Worm (Caenorhabditis elegans) whole organism, L4 larva: ENCODE data around the gene oac-53.

ENCODE experiments used
- R02D3.7 ChIP-seq: fragments of 150-350 bp; sonication (generic microtip); optimal IDR thresholded peaks from 3 replicates; lab custom pipeline; 2014; ENCODE audit warnings: missing biosample characterization, missing genetic modification characterization
- aha-1 ChIP-seq: fragments of 150-350 bp; peaks from one replicate; lab custom pipeline; 2014; ENCODE audit warnings: missing biosample characterization, missing genetic modification characterization
- ama-1 ChIP-seq: fragments of 150-350 bp; optimal IDR thresholded peaks from 2 replicates; lab custom pipeline; 2014; ENCODE audit warnings: inconsistent platforms, mixed read lengths
- madf-9 ChIP-seq: fragments of 200-800 bp; sonication (Bioruptor generic); conservative IDR thresholded peaks from 2 replicates; pipeline ENCODE4 v1.3.6; 2022; ENCODE audit warnings: missing genetic modification reagents, missing genetic modification characterization, missing compliant biosample characterization
- mdl-1 ChIP-seq, 2 experiments: fragments of 150-350 bp in 1 of 2; sonication (generic microtip) in 1 of 2; optimal IDR thresholded peaks; 2 replicates each; lab custom pipeline; 2014 to 2017; ENCODE audit warnings: missing biosample characterization in 2 of 2, missing genetic modification characterization in 2 of 2
- nhr-11 ChIP-seq: fragments of 150-350 bp; optimal IDR thresholded peaks from 2 replicates; lab custom pipeline; 2014; ENCODE audit warnings: missing biosample characterization, missing genetic modification characterization
- nhr-237 ChIP-seq: sonication (generic microtip); optimal IDR thresholded peaks from 2 replicates; lab custom pipeline; 2017; ENCODE audit warnings: missing biosample characterization, missing genetic modification characterization
- nhr-28 ChIP-seq: fragments of 150-350 bp; optimal IDR thresholded peaks from 2 replicates; lab custom pipeline; 2014; ENCODE audit warnings: missing biosample characterization, missing genetic modification characterization
- nhr-76 ChIP-seq: fragments of 150-350 bp; optimal IDR thresholded peaks from 2 replicates; lab custom pipeline; 2014; ENCODE audit warnings: missing biosample characterization, missing genetic modification characterization
- skn-1 ChIP-seq: fragments of 150-350 bp; optimal IDR thresholded peaks from 2 replicates; lab custom pipeline; 2014; ENCODE audit warnings: missing biosample characterization, missing genetic modification characterization
- snpc-4 ChIP-seq: fragments of 150-350 bp; optimal IDR thresholded peaks from 2 replicates; lab custom pipeline; 2014; ENCODE audit warnings: missing biosample characterization, missing genetic modification characterization
- spr-3 ChIP-seq: fragments of 200-800 bp; sonication (Bioruptor generic); optimal IDR thresholded peaks from 2 replicates; lab custom pipeline; 2018; ENCODE audit warnings: mild to moderate bottlenecking, missing genetic modification characterization, missing compliant biosample characterization
- unc-130 ChIP-seq: sonication (generic microtip); optimal IDR thresholded peaks from 2 replicates; lab custom pipeline; 2016; ENCODE audit warnings: missing genetic modification reagents, missing genetic modification characterization, missing compliant biosample characterization
- zag-1 ChIP-seq: fragments of 150-350 bp; optimal IDR thresholded peaks from 2 replicates; lab custom pipeline; 2014; ENCODE audit warnings: missing biosample characterization, missing genetic modification characterization

DNA sequence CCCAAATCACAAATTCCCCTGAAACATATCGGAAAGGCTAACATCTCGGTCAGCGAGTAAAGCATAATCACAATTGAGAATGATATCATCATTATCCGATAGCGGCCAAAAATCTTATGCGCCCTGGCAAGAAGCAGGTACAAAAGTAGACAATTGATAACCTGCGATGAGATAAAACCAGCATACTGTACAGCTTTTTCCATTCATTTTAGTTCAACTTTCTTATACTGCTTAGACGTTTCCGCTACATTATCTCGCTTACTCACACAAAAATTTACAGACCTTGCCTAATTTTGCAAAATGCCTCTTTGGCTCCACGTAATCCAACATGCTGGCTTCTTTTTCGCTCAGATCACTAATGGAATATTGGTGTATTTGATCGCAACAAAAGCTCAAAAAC is 44.8 kb downstream of the oac-53 start, which contains the start of gene str-150:
- no peak for TF ChIP-seq skn-1 (tag; lab: Kevin White, UChicago)
- TF ChIP-seq nhr-11 (tag; lab: Kevin White, UChicago): no peak
- TF ChIP-seq zag-1 (tag; lab: Kevin White, UChicago): no peak
- TF ChIP-seq R02D3.7 (tag; lab: Kevin White, UChicago): no peak
- no peak for TF ChIP-seq madf-9 (GFP tag; lab: Robert Waterston, UW)
- no peak for TF ChIP-seq snpc-4 (tag; lab: Kevin White, UChicago)
- no peak for TF ChIP-seq spr-3 (GFP tag; lab: Kevin White, UChicago)
- no peak for TF ChIP-seq unc-130 (GFP tag; lab: Kevin White, UChicago)
- no peak for TF ChIP-seq nhr-237
- no peak for TF ChIP-seq ama-1 (lab: Kevin White, UChicago)
- TF ChIP-seq mdl-1 (tag; optimal IDR thresholded peaks at IDR 0.05; lab: Kevin White, UChicago): no peak
- no peak for TF ChIP-seq nhr-28 (tag; lab: Kevin White, UChicago)
- no peak for TF ChIP-seq aha-1
- TF ChIP-seq nhr-76 (tag; lab: Kevin White, UChicago): no peak
